Worm (Caenorhabditis elegans) whole organism, young adult: ENCODE results near the gene sknr-1.

ENCODE experiments used
- B0035.1 ChIP-seq: sonication (generic microtip); optimal IDR thresholded peaks from 2 replicates; lab custom pipeline; 2016; ENCODE audit warnings: missing genetic modification characterization, mild to moderate bottlenecking, missing compliant biosample characterization, missing genotype, missing genetic modification reagents
- Y53F4B.3 ChIP-seq: fragments of 200-800 bp; sonication (Bioruptor generic); IDR thresholded peaks from 2 replicates; pipeline ENCODE4 v1.3.6; 2022; ENCODE audit warnings: missing genetic modification reagents, missing genetic modification characterization, missing compliant biosample characterization
- Y67H2A.10 ChIP-seq: fragments of 200-800 bp; sonication (Bioruptor generic); conservative IDR thresholded peaks from 2 replicates; pipeline ENCODE4 v1.3.6; 2022; ENCODE audit warnings: missing genetic modification reagents, missing genetic modification characterization, missing compliant biosample characterization
- bed-1 ChIP-seq: fragments of 200-800 bp; sonication (Bioruptor generic); IDR thresholded peaks from 2 replicates; pipeline ENCODE4 v1.3.6; 2022; ENCODE audit warnings: missing genetic modification reagents, missing genetic modification characterization, missing compliant biosample characterization
- ets-4 ChIP-seq: fragments of 200-800 bp; sonication (Bioruptor generic); optimal IDR thresholded peaks from 2 replicates; lab custom pipeline; 2018; ENCODE audit warnings: mild to moderate bottlenecking, missing genetic modification characterization, missing compliant biosample characterization
- somi-1 ChIP-seq: fragments of 200-800 bp; sonication (Bioruptor generic); optimal IDR thresholded peaks from 2 replicates; lab custom pipeline; 2018; ENCODE audit warnings: mild to moderate bottlenecking, missing genetic modification characterization, missing compliant biosample characterization
- unc-130 ChIP-seq: sonication (generic microtip); optimal IDR thresholded peaks from 2 replicates; lab custom pipeline; 2016; ENCODE audit warnings: missing genetic modification reagents, missing genetic modification characterization, missing compliant biosample characterization

- TF ChIP-seq ets-4 (GFP tag; lab: Kevin White, UChicago): no peak
- no peak for TF ChIP-seq bed-1 (GFP tag; lab: Robert Waterston, UW)
- no peak for TF ChIP-seq Y53F4B.3 (GFP tag; lab: Robert Waterston, UW)
- TF ChIP-seq somi-1 (GFP tag; lab: Kevin White, UChicago): no peak
- peak; percentile 37 for TF ChIP-seq unc-130 (GFP tag; lab: Kevin White, UChicago)
- no peak for TF ChIP-seq Y67H2A.10 (GFP tag; lab: Robert Waterston, UW)
- TF ChIP-seq B0035.1 (tag; lab: Kevin White, UChicago): no peak
Measured at ce11 chrV:2603056-2603455, 22.2 kb downstream of the sknr-1 start, which contains the start of gene F53E10.6.
